Fruit fly (Drosophila melanogaster) whole organism, wandering third instar larva: Measurements from ENCODE around the gene Adgf-A.
A peak's percentile ranks its signal among the peaks of the same experiment; 100 is the strongest.

Source experiments
- Abd-B ChIP-seq: fragments of >200 bp; optimal IDR thresholded peaks from 2 replicates; lab custom pipeline; 2017; ENCODE audit warnings: missing biosample characterization, missing genetic modification characterization
- CG9705 ChIP-seq: fragments of 200-800 bp; sonication (Bioruptor generic); optimal IDR thresholded peaks from 2 replicates; lab custom pipeline; 2018; ENCODE audit warnings: missing biosample characterization, mild to moderate bottlenecking, missing genetic modification characterization
- CrebA ChIP-seq: fragments of 200-800 bp; sonication (Bioruptor generic); optimal IDR thresholded peaks from 2 replicates; lab custom pipeline; 2016; ENCODE audit warnings: missing biosample characterization, mild to moderate bottlenecking, missing genetic modification characterization, borderline replicate concordance
- Dfd ChIP-seq: fragments of >200 bp; optimal IDR thresholded peaks from 2 replicates; lab custom pipeline; 2017; ENCODE audit warnings: missing biosample characterization, missing genetic modification characterization
- Dif ChIP-seq: fragments of 200-275, 200-300 bp; sonication (Bioruptor generic); optimal IDR thresholded peaks from 2 replicates; lab custom pipeline; 2018; ENCODE audit warnings: missing biosample characterization, missing genetic modification characterization; ENCODE audit not compliant: partially characterized antibody
- GATAd ChIP-seq: sonication (Bioruptor generic); optimal IDR thresholded peaks from 2 replicates; lab custom pipeline; 2016; ENCODE audit warnings: missing biosample characterization, missing genetic modification characterization
- HLH106 ChIP-seq: fragments of 200-800 bp; optimal IDR thresholded peaks from 3 replicates; lab custom pipeline; 2019; ENCODE audit warnings: missing biosample characterization, mild to moderate bottlenecking, missing genetic modification characterization, moderate library complexity
- Hnf4 ChIP-seq: fragments of 200-800 bp; sonication (Bioruptor generic); optimal IDR thresholded peaks from 2 replicates; lab custom pipeline; 2016; ENCODE audit warnings: missing biosample characterization, mild to moderate bottlenecking, missing genetic modification characterization
- Hr78 ChIP-seq: fragments of >200 bp; optimal IDR thresholded peaks from 2 replicates; lab custom pipeline; 2017; ENCODE audit warnings: missing biosample characterization, missing genetic modification characterization
- Hr83 ChIP-seq: fragments of 200-300 bp; sonication (Bioruptor generic); optimal IDR thresholded peaks from 2 replicates; lab custom pipeline; 2016; ENCODE audit warnings: missing biosample characterization, mild to moderate bottlenecking, missing genetic modification characterization, moderate library complexity; ENCODE audit not compliant: poor library complexity, severe bottlenecking
- Jra ChIP-seq: sonication (Bioruptor generic); optimal IDR thresholded peaks from 2 replicates; lab custom pipeline; 2016; ENCODE audit warnings: missing biosample characterization, missing genetic modification characterization
- Mio ChIP-seq: sonication (Bioruptor generic); optimal IDR thresholded peaks from 2 replicates; lab custom pipeline; 2016; ENCODE audit warnings: missing biosample characterization, missing genetic modification characterization
- Myc ChIP-seq: fragments of >200 bp; optimal IDR thresholded peaks from 2 replicates; lab custom pipeline; 2017
- N ChIP-seq: fragments of >200 bp; optimal IDR thresholded peaks from 2 replicates; lab custom pipeline; 2018; ENCODE audit warnings: missing biosample characterization, missing external identifiers, missing genetic modification characterization
- OdsH ChIP-seq: fragments of 200-800 bp; sonication (Bioruptor generic); optimal IDR thresholded peaks from 2 replicates; lab custom pipeline; 2016; ENCODE audit warnings: missing biosample characterization, mild to moderate bottlenecking, missing genetic modification characterization
- Rel ChIP-seq, 2 experiments: fragments of 200-800 bp; sonication (Bioruptor generic) in 1 of 2; optimal IDR thresholded peaks; 2 replicates in 1 of 2; 3 replicates in 1 of 2; lab custom pipeline; 2016 to 2019; ENCODE audit warnings: mild to moderate bottlenecking in 2 of 2, missing biosample characterization in 2 of 2, missing genetic modification characterization in 2 of 2, moderate library complexity in 1 of 2
- Sp1 ChIP-seq: fragments of 200-800 bp; sonication (Bioruptor generic); optimal IDR thresholded peaks from 3 replicates; lab custom pipeline; 2019; ENCODE audit warnings: missing biosample characterization, mild to moderate bottlenecking, missing genetic modification characterization, moderate library complexity
- Vsx2 ChIP-seq: fragments of 200-300, 225-300 bp; sonication (Bioruptor generic); optimal IDR thresholded peaks from 2 replicates; lab custom pipeline; 2018; ENCODE audit warnings: missing biosample characterization, missing genetic modification characterization; ENCODE audit not compliant: partially characterized antibody
- br ChIP-seq: fragments of 200-800 bp; sonication (Bioruptor generic); optimal IDR thresholded peaks from 2 replicates; lab custom pipeline; 2016; ENCODE audit warnings: missing biosample characterization, missing genetic modification characterization
- brk ChIP-seq: fragments of 200-800 bp; sonication (Bioruptor generic); optimal IDR thresholded peaks from 2 replicates; lab custom pipeline; 2016; ENCODE audit warnings: missing biosample characterization, mild to moderate bottlenecking, missing genetic modification characterization
- foxo ChIP-seq, 2 experiments: fragments of 200-800 bp; sonication (Bioruptor generic); optimal IDR thresholded peaks; 2 replicates in 1 of 2; 3 replicates in 1 of 2; lab custom pipeline; 2016 to 2017; ENCODE audit warnings: missing biosample characterization in 2 of 2, missing genetic modification characterization in 2 of 2
- fru ChIP-seq: fragments of 200-800 bp; sonication (Bioruptor generic); optimal IDR thresholded peaks from 3 replicates; lab custom pipeline; 2016; ENCODE audit warnings: missing biosample characterization, mild to moderate bottlenecking, missing genetic modification characterization
- jim ChIP-seq: fragments of 175-275, 200-325 bp; sonication (Bioruptor generic); optimal IDR thresholded peaks from 2 replicates; lab custom pipeline; 2016; ENCODE audit warnings: missing biosample characterization, mild to moderate bottlenecking, missing genetic modification characterization
- lola ChIP-seq: fragments of >200 bp; optimal IDR thresholded peaks from 2 replicates; lab custom pipeline; 2017; ENCODE audit warnings: missing biosample characterization, missing genetic modification characterization
- pan ChIP-seq: fragments of >200 bp; optimal IDR thresholded peaks from 2 replicates; lab custom pipeline; 2017
- psq ChIP-seq: fragments of 200-800 bp; sonication (Bioruptor generic); optimal IDR thresholded peaks from 3 replicates; lab custom pipeline; 2017; ENCODE audit warnings: missing biosample characterization, mild to moderate bottlenecking, missing genetic modification characterization, moderate library complexity
- rgr ChIP-seq: fragments of 200-800 bp; sonication (Bioruptor generic); optimal IDR thresholded peaks from 3 replicates; lab custom pipeline; 2016; ENCODE audit warnings: missing biosample characterization, mild to moderate bottlenecking, missing genetic modification characterization
- sage ChIP-seq: fragments of 200-800 bp; sonication (Bioruptor generic); optimal IDR thresholded peaks from 2 replicates; lab custom pipeline; 2016; ENCODE audit warnings: missing biosample characterization, mild to moderate bottlenecking, missing genetic modification characterization
- sv ChIP-seq: fragments of 200-800 bp; sonication (Bioruptor generic); optimal IDR thresholded peaks from 3 replicates; lab custom pipeline; 2016; ENCODE audit warnings: missing biosample characterization, missing genetic modification characterization
- tai ChIP-seq: sonication (Bioruptor generic); optimal IDR thresholded peaks from 2 replicates; lab custom pipeline; 2016; ENCODE audit warnings: missing biosample characterization, missing genetic modification characterization
- usp ChIP-seq: fragments of >200 bp; optimal IDR thresholded peaks from 2 replicates; lab custom pipeline; 2017; ENCODE audit warnings: missing biosample characterization, missing genetic modification characterization
- woc ChIP-seq: sonication (Bioruptor generic); optimal IDR thresholded peaks from 2 replicates; lab custom pipeline; 2016; ENCODE audit warnings: missing biosample characterization, mild to moderate bottlenecking, missing genetic modification characterization

Adgf-A gene

DNA sequence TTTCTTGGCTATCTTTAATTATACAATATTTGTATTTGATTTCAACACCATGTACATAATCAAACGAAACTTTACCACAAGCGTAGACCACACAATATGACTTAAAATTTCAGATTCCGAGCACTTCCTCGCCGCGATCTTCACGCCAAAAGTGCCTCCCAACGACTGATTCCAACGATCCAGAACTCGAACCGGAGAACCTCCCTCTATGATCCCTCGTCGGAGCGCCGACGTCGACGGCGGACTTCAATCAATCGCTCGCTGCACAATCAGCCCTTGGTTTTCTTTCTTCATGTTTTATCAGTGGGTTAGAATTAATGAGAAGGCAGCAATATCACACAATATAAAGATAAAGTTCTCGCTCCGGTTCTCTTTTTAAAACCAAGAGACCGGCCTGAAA is at the start of gene Adgf-A, which contains the start of gene Adgf-A2:
Adgf-A (minus strand) TSS at position 172 of the 400 bp plus-strand sequence.
Adgf-A2 (minus strand) TSS at position 172 of the 400 bp plus-strand sequence.
- TF ChIP-seq Hr83 (GFP tag; lab: Kevin White, UChicago) (no peak), pan (lab: Kevin White, UChicago) (no peak), Dfd (GFP tag; lab: Kevin White, UChicago) (no peak), HLH106 (tag; lab: Kevin White, UChicago) (no peak), Dif (GFP tag; lab: Kevin White, UChicago) (no peak), Hnf4 (no peak)

DNA sequence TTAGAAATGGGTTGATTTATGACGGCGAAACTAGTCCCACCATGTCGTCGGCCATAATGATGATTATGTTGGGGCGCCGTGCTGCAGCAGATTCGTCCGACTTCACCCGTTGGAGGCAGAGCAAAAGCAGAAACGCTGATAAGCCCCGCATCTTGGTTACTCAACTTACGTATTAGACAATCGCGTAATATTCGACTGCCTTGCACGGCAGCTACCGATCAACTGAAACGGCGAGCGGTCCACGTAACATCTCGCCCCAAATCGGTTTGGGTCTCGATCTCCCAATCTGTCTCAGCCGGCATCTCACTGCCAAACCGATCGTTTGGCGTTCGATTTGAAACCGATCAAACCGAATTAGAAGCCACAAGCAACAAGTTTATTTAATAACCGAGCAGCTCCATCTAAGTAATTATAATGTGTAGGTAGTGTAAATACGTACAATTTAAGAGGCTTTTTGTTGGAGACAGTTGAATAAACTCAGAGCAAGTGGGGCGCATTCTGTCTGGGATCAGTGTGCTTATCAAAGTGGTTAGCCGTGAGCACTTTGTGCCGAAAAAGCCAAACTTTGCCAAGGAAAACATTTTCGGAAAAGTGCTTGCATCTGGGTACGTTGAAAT is 44.7 kb upstream of the Adgf-A start, which contains the start of gene CG32191:
CG32191 (minus strand) TSS at position 550 of the 617 bp plus-strand sequence.
- TF ChIP-seq Rel (GFP tag; optimal IDR thresholded peaks at IDR 0.05; lab: Kevin White, UChicago) (no peak), Rel (tag; optimal IDR thresholded peaks at IDR 0.05; lab: Kevin White, UChicago) (no peak), CrebA (GFP tag; lab: Kevin White, UChicago) (no peak), lola (GFP tag; lab: Kevin White, UChicago) (no peak), br (GFP tag; lab: Kevin White, UChicago) (no peak), CG9705 (GFP tag; lab: Kevin White, UChicago) (no peak), Dif (GFP tag; lab: Kevin White, UChicago) (no peak), Hr78 (GFP tag; lab: Kevin White, UChicago) (no peak), fru (GFP tag; lab: Kevin White, UChicago) (no peak), Jra (GFP tag; lab: Kevin White, UChicago) (no peak), tai (GFP tag; lab: Kevin White, UChicago) (no peak), foxo (GFP tag; optimal IDR thresholded peaks at IDR 0.05; lab: Kevin White, UChicago) (no peak), OdsH (no peak), sv (GFP tag; lab: Kevin White, UChicago) (no peak), Hr83 (GFP tag; lab: Kevin White, UChicago) (no peak), N (GFP tag; lab: Kevin White, UChicago) (no peak), brk (GFP tag; lab: Kevin White, UChicago) (no peak), pan (lab: Kevin White, UChicago) (no peak), Sp1 (GFP tag; lab: Kevin White, UChicago) (no peak)
- TF ChIP-seq, all 38 proteins: peak for 0

DNA sequence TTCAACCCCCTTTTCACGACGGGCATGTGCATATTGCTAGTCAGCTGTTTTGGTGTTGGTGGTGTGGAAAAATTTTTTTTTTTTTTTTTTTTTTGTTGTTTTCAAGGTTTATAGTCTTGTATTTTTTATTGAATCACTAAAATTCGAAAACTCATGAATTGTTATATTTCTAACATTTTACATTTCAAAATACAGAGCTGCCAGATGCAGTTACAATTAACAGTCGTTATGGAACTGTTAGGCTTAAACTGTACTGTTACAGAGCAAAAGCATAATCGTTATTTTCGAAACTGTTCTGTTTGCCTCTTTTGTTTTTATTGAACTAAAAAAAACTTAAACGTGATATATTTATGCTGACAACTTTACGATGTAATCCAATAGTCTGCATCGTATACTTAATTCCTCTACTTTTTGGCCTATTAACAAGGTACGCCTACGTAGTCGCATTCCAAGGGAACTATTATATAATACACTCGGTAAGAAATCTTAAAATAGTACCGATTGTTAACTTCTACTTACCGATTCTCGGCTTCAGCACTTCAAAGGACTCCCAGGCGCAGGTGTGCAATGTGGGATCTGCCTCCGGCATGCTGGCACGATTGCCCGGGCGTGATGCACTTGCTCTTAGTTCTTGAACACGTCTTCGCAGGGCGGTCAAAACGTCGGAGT is 42.5 kb upstream of the Adgf-A start, which contains the start of gene CG32187:
CG32187 (minus strand) TSS at position 9 of the 669 bp plus-strand sequence.
- no peak for TF ChIP-seq Jra (GFP tag; lab: Kevin White, UChicago)
- TF ChIP-seq usp (GFP tag; lab: Kevin White, UChicago) = no peak
- TF ChIP-seq Mio (GFP tag; lab: Kevin White, UChicago) = no peak
- no peak for TF ChIP-seq tai (GFP tag; lab: Kevin White, UChicago)
- TF ChIP-seq Myc (lab: Kevin White, UChicago) = no peak
- TF ChIP-seq woc (GFP tag; lab: Kevin White, UChicago) = no peak
- TF ChIP-seq sage = no peak
- no peak for TF ChIP-seq Dfd (GFP tag; lab: Kevin White, UChicago)
- no peak for TF ChIP-seq Vsx2 (GFP tag; lab: Kevin White, UChicago)
- TF ChIP-seq rgr (GFP tag; lab: Kevin White, UChicago) = no peak
- no peak for TF ChIP-seq psq
- TF ChIP-seq Sp1 (GFP tag; lab: Kevin White, UChicago) = no peak
- TF ChIP-seq CrebA (GFP tag; lab: Kevin White, UChicago) = no peak
- no peak for TF ChIP-seq GATAd (GFP tag; lab: Kevin White, UChicago)
- TF ChIP-seq jim (GFP tag; lab: Kevin White, UChicago) = no peak

DNA sequence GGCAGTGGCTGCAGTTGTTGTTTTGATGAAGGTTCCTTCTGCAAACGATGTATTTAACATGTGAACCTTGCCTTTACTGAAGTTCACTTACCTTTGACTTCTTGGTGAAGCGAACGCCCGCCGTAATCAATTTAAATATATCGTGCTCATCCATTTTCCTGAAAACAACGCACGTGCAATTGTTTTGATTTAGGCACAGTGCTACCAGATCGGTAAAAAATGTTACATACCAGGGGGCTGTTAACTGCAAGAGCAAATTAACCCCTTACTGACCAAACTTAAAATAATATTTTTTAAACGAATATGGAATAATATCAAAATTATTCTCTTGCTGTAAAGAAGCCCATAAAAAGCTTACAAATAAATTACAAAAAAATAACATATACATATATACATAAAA is 40.6 kb upstream of the Adgf-A start, which contains the start of gene ais:
ais (minus strand) TSS at position 205 of the 400 bp plus-strand sequence.
- TF ChIP-seq foxo (GFP tag; optimal IDR thresholded peaks at IDR 0.05; lab: Kevin White, UChicago) (peak in 1 of 2 experiments; percentile 44), rgr (GFP tag; lab: Kevin White, UChicago) (peak; percentile 36), Abd-B (GFP tag; lab: Kevin White, UChicago) (no peak), psq (peak; percentile 3), Hr78 (GFP tag; lab: Kevin White, UChicago) (no peak), Myc (lab: Kevin White, UChicago) (peak; percentile 61)
